Worm (Caenorhabditis elegans) whole organism, late embryonic: Measurements from ENCODE around the gene F49E2.5.

ENCODE experiments used
- C08G9.2 ChIP-seq: sonication (generic microtip); optimal IDR thresholded peaks from 2 replicates; lab custom pipeline; 2016; ENCODE audit warnings: mild to moderate bottlenecking, missing genetic modification characterization, moderate library complexity, missing compliant biosample characterization
- F13H6.1 ChIP-seq: sonication (generic microtip); optimal IDR thresholded peaks from 2 replicates; lab custom pipeline; 2016; ENCODE audit warnings: missing genetic modification characterization, missing compliant biosample characterization
- K02D7.2 ChIP-seq: sonication (generic microtip); optimal IDR thresholded peaks from 2 replicates; lab custom pipeline; 2017; ENCODE audit warnings: mild to moderate bottlenecking, missing genetic modification characterization, missing compliant biosample characterization
- Y22D7AL.16 ChIP-seq: sonication (generic microtip); optimal IDR thresholded peaks from 2 replicates; lab custom pipeline; 2016; ENCODE audit warnings: missing genetic modification characterization, missing compliant biosample characterization
- ahr-1 ChIP-seq: sonication (generic microtip); optimal IDR thresholded peaks from 2 replicates; lab custom pipeline; 2016; ENCODE audit warnings: missing genetic modification characterization, missing compliant biosample characterization
- ceh-18 ChIP-seq: sonication (generic microtip); optimal IDR thresholded peaks from 2 replicates; lab custom pipeline; 2016; ENCODE audit warnings: missing genetic modification characterization, missing compliant biosample characterization
- ceh-24 ChIP-seq: sonication (generic microtip); optimal IDR thresholded peaks from 2 replicates; lab custom pipeline; 2016; ENCODE audit warnings: mild to moderate bottlenecking, missing genetic modification characterization, missing compliant biosample characterization
- ceh-30 ChIP-seq: fragments of 150-350 bp; optimal IDR thresholded peaks from 2 replicates; lab custom pipeline; 2014; ENCODE audit warnings: missing biosample characterization, missing genetic modification characterization
- ceh-48 ChIP-seq: sonication (generic microtip); optimal IDR thresholded peaks from 2 replicates; lab custom pipeline; 2016; ENCODE audit warnings: missing genetic modification characterization, inconsistent platforms, missing compliant biosample characterization
- ceh-9 ChIP-seq: sonication (generic microtip); optimal IDR thresholded peaks from 2 replicates; lab custom pipeline; 2016; ENCODE audit warnings: mild to moderate bottlenecking, missing genetic modification characterization, inconsistent platforms, missing compliant biosample characterization
- che-1 ChIP-seq: sonication (generic microtip); optimal IDR thresholded peaks from 2 replicates; lab custom pipeline; 2016; ENCODE audit warnings: mild to moderate bottlenecking, missing genetic modification characterization, missing compliant biosample characterization
- dmd-4 ChIP-seq: sonication (generic microtip); optimal IDR thresholded peaks from 2 replicates; lab custom pipeline; 2016; ENCODE audit warnings: borderline replicate concordance, missing genetic modification characterization, missing compliant biosample characterization
- dve-1 ChIP-seq: sonication (generic microtip); optimal IDR thresholded peaks from 2 replicates; lab custom pipeline; 2017; ENCODE audit warnings: antibody characterized with exemption, mild to moderate bottlenecking, missing genetic modification characterization, missing compliant biosample characterization
- elt-2 ChIP-seq: sonication (generic microtip); optimal IDR thresholded peaks from 2 replicates; lab custom pipeline; 2016; ENCODE audit warnings: missing genetic modification reagents, missing genetic modification characterization, missing compliant biosample characterization
- ets-4 ChIP-seq: sonication (generic microtip); optimal IDR thresholded peaks from 2 replicates; lab custom pipeline; 2016; ENCODE audit warnings: missing genetic modification characterization, missing compliant biosample characterization
- fkh-6 ChIP-seq: sonication (generic microtip); optimal IDR thresholded peaks from 2 replicates; lab custom pipeline; 2016; ENCODE audit warnings: missing genetic modification characterization, missing compliant biosample characterization
- hlh-13 ChIP-seq: fragments of 200-800 bp; sonication (Bioruptor generic); optimal IDR thresholded peaks from 2 replicates; lab custom pipeline; 2018; ENCODE audit warnings: mild to moderate bottlenecking, missing genetic modification characterization, missing compliant biosample characterization
- hlh-6 ChIP-seq: sonication (generic microtip); optimal IDR thresholded peaks from 2 replicates; lab custom pipeline; 2016; ENCODE audit warnings: missing genotype, missing genetic modification characterization, missing compliant biosample characterization
- hlh-8 ChIP-seq: sonication (generic microtip); optimal IDR thresholded peaks from 2 replicates; lab custom pipeline; 2016; ENCODE audit warnings: missing genotype, missing genetic modification characterization, missing compliant biosample characterization
- lim-6 ChIP-seq: sonication (generic microtip); optimal IDR thresholded peaks from 2 replicates; lab custom pipeline; 2016; ENCODE audit warnings: missing genetic modification characterization, missing compliant biosample characterization
- lin-11 ChIP-seq: fragments of 200-800 bp; sonication (Bioruptor generic); optimal IDR thresholded peaks from 2 replicates; lab custom pipeline; 2018; ENCODE audit warnings: mild to moderate bottlenecking, missing genetic modification characterization, missing compliant biosample characterization
- madf-2 ChIP-seq: sonication (generic microtip); optimal IDR thresholded peaks from 2 replicates; lab custom pipeline; 2017; ENCODE audit warnings: missing genetic modification characterization, missing compliant biosample characterization
- npax-4 ChIP-seq: sonication (generic microtip); optimal IDR thresholded peaks from 2 replicates; lab custom pipeline; 2016; ENCODE audit warnings: missing genetic modification characterization, missing compliant biosample characterization
- pax-1 ChIP-seq: fragments of 150-350 bp; optimal IDR thresholded peaks from 2 replicates; lab custom pipeline; 2014; ENCODE audit warnings: missing biosample characterization, missing genetic modification characterization
- pha-2 ChIP-seq: sonication (generic microtip); optimal IDR thresholded peaks from 2 replicates; lab custom pipeline; 2017; ENCODE audit warnings: mild to moderate bottlenecking, missing genetic modification characterization, missing compliant biosample characterization
- pros-1 ChIP-seq: fragments of 150-350 bp; optimal IDR thresholded peaks from 2 replicates; lab custom pipeline; 2014; ENCODE audit warnings: missing biosample characterization, missing genetic modification reagents, missing genetic modification characterization
- sox-4 ChIP-seq: sonication (generic microtip); optimal IDR thresholded peaks from 2 replicates; lab custom pipeline; 2017; ENCODE audit warnings: mild to moderate bottlenecking, missing genetic modification characterization, inconsistent platforms, missing compliant biosample characterization
- syd-9 ChIP-seq: sonication (generic microtip); optimal IDR thresholded peaks from 2 replicates; lab custom pipeline; 2016; ENCODE audit warnings: mild to moderate bottlenecking, missing genetic modification characterization, moderate library complexity, missing compliant biosample characterization
- tbx-2 ChIP-seq: sonication (generic microtip); optimal IDR thresholded peaks from 2 replicates; lab custom pipeline; 2016; ENCODE audit warnings: missing genetic modification characterization, missing compliant biosample characterization
- tbx-7 ChIP-seq: sonication (generic microtip); optimal IDR thresholded peaks from 2 replicates; lab custom pipeline; 2016; ENCODE audit warnings: missing genotype, missing genetic modification characterization, missing compliant biosample characterization
- unc-55 ChIP-seq: sonication (generic microtip); optimal IDR thresholded peaks from 2 replicates; lab custom pipeline; 2017; ENCODE audit warnings: missing biosample characterization, missing genetic modification reagents, missing genetic modification characterization

F49E2.5 gene

ce11 chrX:9537538-9538172 lies 5.8 kb upstream of the F49E2.5 start:
- no peak for TF ChIP-seq dmd-4 (tag; lab: Kevin White, UChicago)
- no peak for TF ChIP-seq hlh-8 (tag; lab: Kevin White, UChicago)
- TF ChIP-seq pha-2 (tag; lab: Kevin White, UChicago): no peak
- TF ChIP-seq F13H6.1 (tag; lab: Kevin White, UChicago): no peak
- no peak for TF ChIP-seq syd-9 (tag; lab: Kevin White, UChicago)
- TF ChIP-seq madf-2 (tag; lab: Kevin White, UChicago): no peak
- no peak for TF ChIP-seq ceh-24 (tag; lab: Kevin White, UChicago)
- TF ChIP-seq lin-11 (tag; lab: Kevin White, UChicago): no peak
- TF ChIP-seq pros-1 (tag; lab: Kevin White, UChicago): no peak
- no peak for TF ChIP-seq fkh-6 (tag; lab: Kevin White, UChicago)
- no peak for TF ChIP-seq sox-4 (tag; lab: Kevin White, UChicago)
- TF ChIP-seq ceh-48 (tag; lab: Kevin White, UChicago): no peak
- TF ChIP-seq npax-4 (tag; lab: Kevin White, UChicago): no peak
- TF ChIP-seq tbx-2 (tag; lab: Kevin White, UChicago): no peak
- no peak for TF ChIP-seq pax-1 (tag; lab: Kevin White, UChicago)
- TF ChIP-seq Y22D7AL.16 (tag; lab: Kevin White, UChicago): no peak
- TF ChIP-seq hlh-13: no peak
- no peak for TF ChIP-seq ahr-1 (tag; lab: Kevin White, UChicago)

- TF ChIP-seq elt-2 (peak; percentile 16), F13H6.1 (tag; lab: Kevin White, UChicago) (no peak)
These were observed 4.0 kb upstream of the F49E2.5 start, which contains the start of gene nuc-1 for ce11 chrX:9539294-9540030. Gene nuc-1 (plus strand): TSS chrX:9539905.

- TF ChIP-seq tbx-2 (tag; lab: Kevin White, UChicago) (no peak), elt-2 (peak; percentile 81), hlh-6 (tag; lab: Kevin White, UChicago) (no peak)
- TF ChIP-seq, all 69 proteins: peak for 1
These were observed 3.0 kb upstream of the F49E2.5 start for ce11 chrX:9540464-9540863.

ce11 chrX:9544405-9544804 lies 953 bp downstream of the F49E2.5 start:
- TF ChIP-seq ceh-30 (tag; lab: Kevin White, UChicago) (no peak), C08G9.2 (tag; lab: Kevin White, UChicago) (no peak), dve-1 (tag; lab: Kevin White, UChicago) (no peak), lim-6 (no peak), ceh-18 (peak; percentile 34), ets-4 (tag; lab: Kevin White, UChicago) (no peak)

ce11 chrX:9546640-9547039 lies 3.2 kb downstream of the F49E2.5 start:
- TF ChIP-seq tbx-2 (tag; lab: Kevin White, UChicago): no peak
- TF ChIP-seq hlh-6 (tag; lab: Kevin White, UChicago): no peak
- TF ChIP-seq ahr-1 (tag; lab: Kevin White, UChicago): no peak
- TF ChIP-seq ceh-9 (tag; lab: Kevin White, UChicago): no peak
- no peak for TF ChIP-seq K02D7.2
- no peak for TF ChIP-seq lin-11 (tag; lab: Kevin White, UChicago)
- no peak for TF ChIP-seq C08G9.2 (tag; lab: Kevin White, UChicago)
- no peak for TF ChIP-seq syd-9 (tag; lab: Kevin White, UChicago)

- TF ChIP-seq tbx-7 (tag; lab: Kevin White, UChicago) (no peak), che-1 (tag; lab: Kevin White, UChicago) (no peak), unc-55 (GFP tag; lab: Kevin White, UChicago) (peak; percentile 57), ceh-48 (tag; lab: Kevin White, UChicago) (no peak)
These were observed 3.9 kb downstream of the F49E2.5 start for ce11 chrX:9547264-9547751.
